Fruit fly (Drosophila melanogaster): ENCODE data around the gene Jhbp12.

The Jhbp12 gene

DNA sequence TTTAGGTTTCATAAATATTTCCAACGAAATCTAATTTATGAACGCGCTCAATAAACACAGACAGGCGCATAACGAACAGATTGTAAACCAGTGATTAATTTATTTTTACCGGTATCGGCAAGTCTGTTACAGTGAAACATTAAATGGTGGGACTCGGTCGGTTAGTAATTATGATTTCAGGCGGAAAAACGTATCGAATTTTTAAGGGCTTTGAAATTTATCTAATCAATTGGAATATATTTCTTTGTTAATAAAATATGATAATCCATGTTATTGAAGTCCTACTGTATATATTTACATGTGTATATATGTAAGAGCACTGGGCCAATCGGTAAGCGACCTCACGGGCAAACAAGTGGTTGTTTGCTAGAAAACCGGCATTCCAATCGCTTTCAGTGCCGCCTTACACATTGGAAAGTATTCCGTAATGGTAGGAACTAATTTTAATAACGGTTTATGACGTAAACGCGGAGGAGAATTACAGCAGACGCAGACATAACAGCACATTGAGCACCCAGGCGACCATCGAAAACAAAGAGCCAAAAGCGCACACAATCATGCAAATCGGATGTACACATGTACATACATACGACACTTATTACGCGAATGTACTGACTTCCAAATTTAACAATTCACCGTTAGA lies 18.6 kb downstream of the Jhbp12 start (continued):
- peak; percentile 87 for TF ChIP-seq Sox15 (GFP tag; optimal IDR thresholded peaks at IDR 0.05)
- TF ChIP-seq CG10631 (GFP tag; optimal IDR thresholded peaks at IDR 0.05), result peak; percentile 82
- TF ChIP-seq CG6808 (GFP tag; optimal IDR thresholded peaks at IDR 0.05), result peak; percentile 64
- TF ChIP-seq Sox14 (GFP tag; optimal IDR thresholded peaks at IDR 0.05), result peak; percentile 93
- no peak for TF ChIP-seq CG1621 (tag; optimal IDR thresholded peaks at IDR 0.05)
- peak; percentile 96 for TF ChIP-seq CG6163 (GFP tag; IDR thresholded peaks at IDR 0.05)
- TF ChIP-seq Eip75B (GFP tag; optimal IDR thresholded peaks at IDR 0.05), result peak; percentile 88
- TF ChIP-seq fkh (GFP tag; optimal IDR thresholded peaks at IDR 0.05), result peak; percentile 64
- no peak for TF ChIP-seq CG10669 (GFP tag; optimal IDR thresholded peaks at IDR 0.05)
- TF ChIP-seq fd85E (GFP tag; optimal IDR thresholded peaks at IDR 0.05), result peak; percentile 64
- peak; percentile 88 for TF ChIP-seq CG11294 (GFP tag; IDR thresholded peaks at IDR 0.05)
- TF ChIP-seq spab (GFP tag; optimal IDR thresholded peaks at IDR 0.05), result peak; percentile 62
- peak; percentile 96 for TF ChIP-seq OdsH (GFP tag; optimal IDR thresholded peaks at IDR 0.05)
- TF ChIP-seq CG11902 (GFP tag; optimal IDR thresholded peaks at IDR 0.05), result peak; percentile 81
- peak; percentile 97 for TF ChIP-seq Sox102F (GFP tag; optimal IDR thresholded peaks at IDR 0.05)
- TF ChIP-seq CG3032 (tag; optimal IDR thresholded peaks at IDR 0.05), result no peak
- TF ChIP-seq CG4318 (GFP tag; optimal IDR thresholded peaks at IDR 0.05), result peak; percentile 80
- no peak for TF ChIP-seq CG9139 (GFP tag; optimal IDR thresholded peaks at IDR 0.05)
- TF ChIP-seq cyc (GFP tag; optimal IDR thresholded peaks at IDR 0.05), result peak; percentile 90
- peak; percentile 91 for TF ChIP-seq Ets21C (GFP tag; optimal IDR thresholded peaks at IDR 0.05)
- peak; percentile 97 for TF ChIP-seq Met (GFP tag; optimal IDR thresholded peaks at IDR 0.05)
- TF ChIP-seq CG32006 (GFP tag; optimal IDR thresholded peaks at IDR 0.05), result peak; percentile 93
- TF ChIP-seq eg (GFP tag; IDR thresholded peaks at IDR 0.05), result peak; percentile 97
- TF ChIP-seq fd59A (GFP tag; optimal IDR thresholded peaks at IDR 0.05), result peak; percentile 80
- peak; percentile 91 for TF ChIP-seq vri (GFP tag; optimal IDR thresholded peaks at IDR 0.05)
- TF ChIP-seq CG7368 (GFP tag; optimal IDR thresholded peaks at IDR 0.05), result peak; percentile 72
- peak; percentile 86 for TF ChIP-seq Gug (GFP tag; IDR thresholded peaks at IDR 0.05)
- TF ChIP-seq pdm3 (GFP tag; optimal IDR thresholded peaks at IDR 0.05), result peak; percentile 95
- peak; percentile 79 for TF ChIP-seq achi (GFP tag; optimal IDR thresholded peaks at IDR 0.05)
- peak; percentile 93 for TF ChIP-seq CG34406 (GFP tag; optimal IDR thresholded peaks at IDR 0.05)
- no peak for TF ChIP-seq Ets96B (tag; optimal IDR thresholded peaks at IDR 0.05)
- peak; percentile 93 for TF ChIP-seq CG8632 (GFP tag; optimal IDR thresholded peaks at IDR 0.05)
- peak; percentile 99 for TF ChIP-seq svp (GFP tag)
- TF ChIP-seq acj6 (GFP tag; optimal IDR thresholded peaks at IDR 0.05), result peak; percentile 96
- TF ChIP-seq Eip78C (GFP tag), result peak; percentile 99
- TF ChIP-seq Lpt (GFP tag; optimal IDR thresholded peaks at IDR 0.05), result peak; percentile 37

DNA sequence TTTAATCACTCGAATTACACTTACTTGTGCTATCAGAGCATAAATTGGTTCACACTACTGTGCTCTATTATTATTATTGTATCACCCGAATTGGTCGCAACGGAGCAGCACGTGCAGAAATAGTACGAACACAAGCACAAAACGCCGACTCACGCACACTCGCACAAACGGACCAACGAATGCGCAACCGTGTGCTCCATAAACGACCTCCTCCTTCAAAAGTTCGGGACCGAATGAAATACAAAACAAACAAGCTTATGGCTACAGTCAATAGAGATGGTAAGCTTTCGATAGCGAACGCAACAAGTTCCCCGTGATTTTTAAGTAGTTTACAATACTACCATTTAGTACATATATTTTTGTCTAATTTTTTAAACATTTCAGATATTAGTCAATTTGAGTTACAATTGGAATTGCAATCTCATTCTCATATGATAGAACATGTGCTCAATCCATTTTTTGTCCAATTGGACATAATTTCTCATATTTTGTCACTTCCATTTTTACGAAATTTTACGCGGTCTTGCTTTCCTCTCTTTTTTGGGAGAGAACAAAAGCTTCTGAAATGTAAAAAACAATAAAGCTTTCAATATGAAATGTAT lies 19.2 kb downstream of the Jhbp12 start, which contains the start of gene Cftr:
TSS of gene Cftr (minus strand) at position 239 of the 602 bp plus-strand sequence.
- TF ChIP-seq esn (GFP tag; optimal IDR thresholded peaks at IDR 0.05) (peak; percentile 64), Met (GFP tag; optimal IDR thresholded peaks at IDR 0.05) (peak; percentile 38), eg (GFP tag; IDR thresholded peaks at IDR 0.05) (peak; percentile 61; the same call in 2 of the 3 replicates), CG7368 (GFP tag; optimal IDR thresholded peaks at IDR 0.05) (no peak), CG6808 (GFP tag; optimal IDR thresholded peaks at IDR 0.05) (peak; percentile 4), acj6 (GFP tag; optimal IDR thresholded peaks at IDR 0.05) (no peak), CG1621 (tag; optimal IDR thresholded peaks at IDR 0.05) (peak; percentile 32), dac (GFP tag; optimal IDR thresholded peaks at IDR 0.05) (no peak), CG3919 (GFP tag; optimal IDR thresholded peaks at IDR 0.05) (peak; percentile 47), svp (GFP tag) (peak; percentile 53), Smox (GFP tag; optimal IDR thresholded peaks at IDR 0.05) (peak; percentile 67), Blimp-1 (GFP tag; optimal IDR thresholded peaks at IDR 0.05) (no peak), fd59A (GFP tag; optimal IDR thresholded peaks at IDR 0.05) (no peak), CG8632 (GFP tag; optimal IDR thresholded peaks at IDR 0.05) (no peak), Ets21C (GFP tag; optimal IDR thresholded peaks at IDR 0.05) (peak; percentile 14), Sox102F (GFP tag; optimal IDR thresholded peaks at IDR 0.05) (peak; percentile 71), achi (GFP tag; optimal IDR thresholded peaks at IDR 0.05) (peak; percentile 18), CG6276 (GFP tag; optimal IDR thresholded peaks at IDR 0.05) (no peak), Ets96B (tag; optimal IDR thresholded peaks at IDR 0.05) (peak; percentile 21), topi (GFP tag; optimal IDR thresholded peaks at IDR 0.05) (peak; percentile 62), CG8319 (GFP tag; optimal IDR thresholded peaks at IDR 0.05) (no peak), CG4318 (GFP tag; optimal IDR thresholded peaks at IDR 0.05) (no peak), CG8119 (GFP tag; IDR thresholded peaks at IDR 0.05) (no peak), CG10631 (GFP tag; optimal IDR thresholded peaks at IDR 0.05) (no peak), Lpt (GFP tag; optimal IDR thresholded peaks at IDR 0.05) (peak; percentile 61), CG11294 (GFP tag; IDR thresholded peaks at IDR 0.05) (no peak), CG11902 (GFP tag; optimal IDR thresholded peaks at IDR 0.05) (no peak), fd85E (GFP tag; optimal IDR thresholded peaks at IDR 0.05) (no peak), Eip93F (GFP tag; optimal IDR thresholded peaks at IDR 0.05) (peak; percentile 40), ss (GFP tag; optimal IDR thresholded peaks at IDR 0.05) (peak; percentile 40 to 46)
